Worm (Caenorhabditis elegans) whole organism, L4/young adult: ENCODE data around the gene elpc-3.

ENCODE experiments used
- W03F9.2 ChIP-seq: fragments of 150-350 bp; optimal IDR thresholded peaks from 2 replicates; lab custom pipeline; 2014; ENCODE audit warnings: missing biosample characterization, missing genetic modification characterization
- him-1 ChIP-seq: sonication (generic microtip); optimal IDR thresholded peaks from 2 replicates; lab custom pipeline; 2016; ENCODE audit warnings: missing genotype, missing genetic modification reagents, missing genetic modification characterization, missing compliant biosample characterization

ce11 chrV:12159975-12160374, 21.2 kb downstream of the elpc-3 start:
- TF ChIP-seq him-1 (tag; lab: Kevin White, UChicago): no peak
- no peak for TF ChIP-seq W03F9.2 (tag; lab: Kevin White, UChicago)
